Worm (Caenorhabditis elegans) whole organism, L3 larva: ENCODE results near the gene atic-1.

Source experiments
- R02D3.7 ChIP-seq: fragments of 150-350 bp; optimal IDR thresholded peaks from 2 replicates; lab custom pipeline; 2014; ENCODE audit warnings: missing biosample characterization, missing genetic modification characterization
- ZK546.5 ChIP-seq: sonication (generic microtip); optimal IDR thresholded peaks from 2 replicates; lab custom pipeline; 2017; ENCODE audit warnings: missing biosample characterization, missing genetic modification characterization
- aly-2 ChIP-seq: fragments of 150-350 bp; optimal IDR thresholded peaks from 2 replicates; lab custom pipeline; 2014; ENCODE audit warnings: missing biosample characterization, missing genetic modification characterization
- ama-1 ChIP-seq: fragments of 150-350 bp; optimal IDR thresholded peaks from 2 replicates; lab custom pipeline; 2018
- ceh-16 ChIP-seq: sonication (generic microtip); optimal IDR thresholded peaks from 2 replicates; lab custom pipeline; 2017; ENCODE audit warnings: missing biosample characterization, missing genetic modification characterization
- ceh-28 ChIP-seq: fragments of 150-350 bp; optimal IDR thresholded peaks from 2 replicates; lab custom pipeline; 2014; ENCODE audit warnings: missing biosample characterization, missing genetic modification reagents, missing genetic modification characterization
- daf-12 ChIP-seq: fragments of 150-350 bp; optimal IDR thresholded peaks from 2 replicates; lab custom pipeline; 2014; ENCODE audit warnings: missing biosample characterization, missing genetic modification reagents, missing genetic modification characterization
- egl-27 ChIP-seq: sonication (generic microtip); optimal IDR thresholded peaks from 4 replicates; lab custom pipeline; 2017; ENCODE audit warnings: missing biosample characterization, missing genetic modification reagents, missing genetic modification characterization
- egl-5 ChIP-seq: fragments of 150-350 bp; optimal IDR thresholded peaks from 2 replicates; lab custom pipeline; 2017; ENCODE audit warnings: missing biosample characterization, missing genetic modification reagents, missing genetic modification characterization, inconsistent platforms
- elt-1 ChIP-seq: fragments of 150-350 bp; optimal IDR thresholded peaks from 2 replicates; lab custom pipeline; 2014; ENCODE audit warnings: missing biosample characterization, missing genetic modification characterization
- elt-3 ChIP-seq, 3 experiments: fragments of 150-350 bp in 1 of 3; sonication (generic microtip) in 2 of 3; optimal IDR thresholded peaks; 2 replicates in 2 of 3; 4 replicates in 1 of 3; lab custom pipeline; 2014 to 2017; ENCODE audit warnings: missing biosample characterization in 3 of 3, missing genetic modification characterization in 3 of 3
- eor-1 ChIP-seq, 2 experiments: fragments of 150-350 bp; optimal IDR thresholded peaks; 2 replicates each; lab custom pipeline; 2014 to 2018; ENCODE audit warnings: missing biosample characterization in 2 of 2, missing genetic modification characterization in 2 of 2
- fkh-10 ChIP-seq: sonication (generic microtip); optimal IDR thresholded peaks from 2 replicates; lab custom pipeline; 2017; ENCODE audit warnings: missing biosample characterization, missing genetic modification reagents, missing genetic modification characterization
- fkh-2 ChIP-seq: fragments of 150-350 bp; optimal IDR thresholded peaks from 2 replicates; lab custom pipeline; 2014; ENCODE audit warnings: missing biosample characterization, missing genetic modification reagents, missing genetic modification characterization
- hmg-11 ChIP-seq: sonication (generic microtip); optimal IDR thresholded peaks from 2 replicates; lab custom pipeline; 2016; ENCODE audit warnings: missing genetic modification characterization, missing compliant biosample characterization
- jun-1 ChIP-seq: fragments of 150-350 bp; optimal IDR thresholded peaks from 2 replicates; lab custom pipeline; 2014; ENCODE audit warnings: missing biosample characterization, missing genetic modification reagents, missing genetic modification characterization
- lin-39 ChIP-seq: fragments of 150-350 bp; optimal IDR thresholded peaks from 2 replicates; lab custom pipeline; 2018; ENCODE audit warnings: missing biosample characterization, missing genetic modification reagents, missing genetic modification characterization
- mdl-1 ChIP-seq: fragments of 150-350 bp; optimal IDR thresholded peaks from 2 replicates; lab custom pipeline; 2014; ENCODE audit warnings: missing biosample characterization, missing genetic modification characterization
- nfya-1 ChIP-seq: sonication (generic microtip); optimal IDR thresholded peaks from 2 replicates; lab custom pipeline; 2017; ENCODE audit warnings: missing genetic modification characterization, mild to moderate bottlenecking, missing compliant biosample characterization, antibody characterized with exemption, moderate library complexity; ENCODE audit not compliant: insufficient read depth
- nhr-11 ChIP-seq: fragments of 150-350 bp; optimal IDR thresholded peaks from 2 replicates; lab custom pipeline; 2014; ENCODE audit warnings: missing biosample characterization, missing genetic modification characterization
- nhr-12 ChIP-seq: fragments of 150-350 bp; optimal IDR thresholded peaks from 2 replicates; lab custom pipeline; 2014; ENCODE audit warnings: missing biosample characterization, missing genetic modification characterization
- nhr-23 ChIP-seq: fragments of 150-350 bp; optimal IDR thresholded peaks from 2 replicates; lab custom pipeline; 2014; ENCODE audit warnings: missing biosample characterization, missing genetic modification reagents, missing genetic modification characterization
- nhr-25 ChIP-seq: sonication (generic microtip); optimal IDR thresholded peaks from 2 replicates; lab custom pipeline; 2017; ENCODE audit warnings: missing biosample characterization, missing genetic modification characterization
- nhr-28 ChIP-seq: fragments of 150-350 bp; optimal IDR thresholded peaks from 2 replicates; lab custom pipeline; 2014; ENCODE audit warnings: missing biosample characterization, missing genetic modification characterization
- nhr-43 ChIP-seq: sonication (generic microtip); optimal IDR thresholded peaks from 2 replicates; lab custom pipeline; 2016; ENCODE audit warnings: mild to moderate bottlenecking, missing genetic modification characterization, missing compliant biosample characterization; ENCODE audit not compliant: poor library complexity, severe bottlenecking
- nhr-76 ChIP-seq: fragments of 150-350 bp; sonication (generic microtip); optimal IDR thresholded peaks from 5 replicates; lab custom pipeline; 2014; ENCODE audit warnings: missing biosample characterization, missing genetic modification characterization
- nhr-77 ChIP-seq: fragments of 150-350 bp; optimal IDR thresholded peaks from 2 replicates; lab custom pipeline; 2014; ENCODE audit warnings: missing biosample characterization, missing genetic modification characterization
- pha-4 ChIP-seq: fragments of 150-350 bp; optimal IDR thresholded peaks from 2 replicates; lab custom pipeline; 2014; ENCODE audit warnings: missing biosample characterization, missing genetic modification reagents, missing genetic modification characterization
- sea-2 ChIP-seq: fragments of 150-350 bp; sonication (generic microtip); optimal IDR thresholded peaks from 4 replicates; lab custom pipeline; 2014; ENCODE audit warnings: missing biosample characterization, missing genetic modification reagents, missing genetic modification characterization
- skn-1 ChIP-seq: fragments of 150-350 bp; optimal IDR thresholded peaks from 2 replicates; lab custom pipeline; 2014; ENCODE audit warnings: missing biosample characterization, missing genetic modification characterization
- snpc-4 ChIP-seq: fragments of 150-350 bp; optimal IDR thresholded peaks from 2 replicates; lab custom pipeline; 2014; ENCODE audit warnings: missing biosample characterization, missing genetic modification characterization
- unc-39 ChIP-seq: sonication (generic microtip); optimal IDR thresholded peaks from 4 replicates; lab custom pipeline; 2017; ENCODE audit warnings: missing biosample characterization, missing genetic modification characterization
- unc-62 ChIP-seq: fragments of 150-350 bp; sonication (generic microtip); optimal IDR thresholded peaks from 4 replicates; lab custom pipeline; 2014; ENCODE audit warnings: missing biosample characterization, missing genetic modification reagents, missing genetic modification characterization
- zag-1 ChIP-seq: fragments of 150-350 bp; optimal IDR thresholded peaks from 2 replicates; lab custom pipeline; 2014; ENCODE audit warnings: missing biosample characterization, missing genetic modification characterization
- ztf-11 ChIP-seq: fragments of 150-350 bp; optimal IDR thresholded peaks from 2 replicates; lab custom pipeline; 2014; ENCODE audit warnings: missing biosample characterization, missing genetic modification characterization
- ztf-4 ChIP-seq: fragments of 150-350 bp; optimal IDR thresholded peaks from 2 replicates; lab custom pipeline; 2014; ENCODE audit warnings: missing biosample characterization, missing genetic modification characterization

atic-1 gene

DNA sequence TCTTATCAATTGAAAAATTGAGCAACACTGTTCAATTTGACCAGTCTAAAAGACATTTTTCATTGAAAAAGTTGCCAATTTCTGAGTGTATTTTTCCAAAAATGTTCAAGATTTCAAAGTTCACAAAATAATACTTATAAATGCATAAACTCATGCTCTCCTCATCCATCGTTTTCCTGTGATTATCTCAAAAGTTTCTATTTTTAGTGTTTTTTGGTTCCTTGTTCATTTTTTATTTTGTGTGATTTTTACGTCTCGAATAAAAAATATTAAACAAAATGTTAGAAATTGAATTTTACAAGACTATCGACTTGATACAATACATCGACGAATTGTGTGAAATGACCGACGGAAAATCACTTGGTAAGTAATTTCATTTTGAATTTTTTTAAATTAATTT is at the start of gene atic-1:
Gene atic-1, plus strand, starts transcription at position 301 of the 400 bp plus-strand sequence.
- no peak for TF ChIP-seq pha-4
- TF ChIP-seq nhr-23 (tag; lab: Kevin White, UChicago), result no peak
- TF ChIP-seq unc-62 (GFP tag; lab: Kevin White, UChicago), result no peak
- no peak for TF ChIP-seq ZK546.5 (tag; lab: Kevin White, UChicago)
- TF ChIP-seq ceh-28 (tag; lab: Kevin White, UChicago), result no peak
- TF ChIP-seq aly-2 (tag; lab: Kevin White, UChicago), result no peak
- no peak for TF ChIP-seq nhr-11
- TF ChIP-seq nhr-77 (tag; lab: Kevin White, UChicago), result no peak
- TF ChIP-seq eor-1 (tag; optimal IDR thresholded peaks at IDR 0.05; lab: Kevin White, UChicago), result no peak
- no peak for TF ChIP-seq nhr-43 (tag; lab: Kevin White, UChicago)
- TF ChIP-seq daf-12 (tag; lab: Kevin White, UChicago), result no peak
- TF ChIP-seq mdl-1 (tag; lab: Kevin White, UChicago), result no peak
- no peak for TF ChIP-seq fkh-10 (GFP tag; lab: Kevin White, UChicago)
- TF ChIP-seq skn-1 (tag; lab: Kevin White, UChicago), result no peak
- no peak for TF ChIP-seq ztf-4 (tag; lab: Kevin White, UChicago)
- no peak for TF ChIP-seq nhr-76 (tag; lab: Kevin White, UChicago)
- no peak for TF ChIP-seq snpc-4 (tag; lab: Kevin White, UChicago)
- TF ChIP-seq lin-39 (tag; lab: Kevin White, UChicago), result no peak
- TF ChIP-seq nhr-12 (tag; lab: Kevin White, UChicago), result no peak
- TF ChIP-seq ama-1 (lab: Kevin White, UChicago), result no peak

DNA sequence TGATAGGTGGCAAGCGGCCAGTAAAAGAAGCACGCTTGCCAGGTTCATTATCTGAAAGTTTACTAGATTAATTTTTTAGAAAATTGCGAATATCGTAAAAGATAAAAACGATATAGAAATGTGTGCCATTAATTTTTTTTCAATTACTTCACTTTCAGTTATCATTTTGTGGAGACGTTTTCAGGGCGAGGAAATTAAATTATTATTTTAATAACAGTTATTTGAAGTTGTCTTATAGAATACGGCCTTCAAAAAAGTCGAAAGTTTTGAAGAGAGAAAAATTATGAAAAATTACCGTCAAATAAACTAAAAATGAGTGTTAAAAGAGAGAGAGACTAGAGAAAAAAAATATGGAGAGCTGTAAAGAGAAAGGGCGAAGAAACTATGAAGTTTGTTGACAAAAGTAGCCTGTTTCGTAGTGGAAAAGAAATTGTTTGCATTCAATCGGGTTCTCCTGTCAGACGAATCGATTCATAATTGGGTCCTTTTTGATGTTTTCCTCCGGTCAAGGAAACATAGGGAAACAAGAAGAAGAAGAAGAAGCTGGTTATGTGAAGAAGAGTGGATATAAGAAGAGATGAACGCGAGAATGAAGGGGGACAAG is 47.1 kb upstream of the atic-1 start, which contains the start of gene erp-44.2:
Gene erp-44.2, minus strand, starts transcription at position 51 of the 604 bp plus-strand sequence.
- TF ChIP-seq ceh-16 (no peak), lin-39 (tag; lab: Kevin White, UChicago) (no peak), pha-4 (peak; percentile 93)

DNA sequence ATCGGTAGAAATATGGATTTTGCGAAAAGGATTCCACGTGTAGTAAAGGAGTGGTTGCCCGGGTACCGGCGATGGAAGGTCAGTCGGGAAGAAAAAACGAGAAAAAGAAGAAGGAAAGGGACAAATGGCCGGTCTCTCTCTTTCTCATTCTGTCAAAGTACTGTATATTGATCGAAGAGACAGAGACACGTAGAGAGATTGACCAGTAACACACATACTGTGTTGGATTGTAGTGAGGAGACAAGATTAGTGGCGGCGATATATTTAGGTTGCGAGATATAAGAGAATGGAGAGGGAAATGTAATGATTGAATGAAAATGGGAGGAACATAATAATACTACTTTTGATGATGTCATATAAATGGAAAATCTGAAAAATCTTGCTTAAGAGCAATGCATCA is 45.8 kb upstream of the atic-1 start:
- TF ChIP-seq pha-4 (peak; percentile 26), zag-1 (no peak), nhr-28 (tag; lab: Kevin White, UChicago) (no peak), nhr-23 (tag; lab: Kevin White, UChicago) (peak; percentile 85), ZK546.5 (tag; lab: Kevin White, UChicago) (no peak), hmg-11 (tag; lab: Kevin White, UChicago) (peak; percentile 27), nfya-1 (peak; percentile 19), nhr-25 (tag; lab: Kevin White, UChicago) (peak; percentile 61), ceh-28 (tag; lab: Kevin White, UChicago) (peak; percentile 60)

- TF ChIP-seq fkh-2, result no peak
- TF ChIP-seq elt-1 (tag; lab: Kevin White, UChicago), result no peak
- TF ChIP-seq R02D3.7 (tag; lab: Kevin White, UChicago), result no peak
- TF ChIP-seq elt-3 (tag; optimal IDR thresholded peaks at IDR 0.05; lab: Kevin White, UChicago), result no peak
- TF ChIP-seq nhr-23 (tag; lab: Kevin White, UChicago), result no peak
- TF ChIP-seq sea-2 (GFP tag; lab: Kevin White, UChicago), result no peak
- TF ChIP-seq eor-1 (tag; optimal IDR thresholded peaks at IDR 0.05; lab: Kevin White, UChicago), result no peak
- TF ChIP-seq egl-27, result no peak
- TF ChIP-seq ztf-11 (tag; lab: Kevin White, UChicago), result no peak
- no peak for TF ChIP-seq unc-39 (tag; lab: Kevin White, UChicago)
- TF ChIP-seq nhr-28 (tag; lab: Kevin White, UChicago), result no peak
- no peak for TF ChIP-seq ZK546.5 (tag; lab: Kevin White, UChicago)
- TF ChIP-seq nhr-77 (tag; lab: Kevin White, UChicago), result no peak
- no peak for TF ChIP-seq jun-1 (tag; lab: Kevin White, UChicago)
- TF ChIP-seq nhr-25 (tag; lab: Kevin White, UChicago), result no peak
- TF ChIP-seq nhr-43 (tag; lab: Kevin White, UChicago), result no peak
- no peak for TF ChIP-seq egl-5
- TF ChIP-seq skn-1 (tag; lab: Kevin White, UChicago), result no peak
- no peak for TF ChIP-seq nhr-76 (tag; lab: Kevin White, UChicago)
- TF ChIP-seq, all 47 proteins: peak for 0
These were observed 45.3 kb upstream of the atic-1 start for ce11 chrIV:7836491-7836890.
